Fruit fly (Drosophila melanogaster) whole organism, prepupa: ENCODE data around the gene CG31715.
A peak's percentile ranks its signal among the peaks of the same experiment; 100 is the strongest.

ENCODE experiments used
- CG10631 ChIP-seq: fragments of 200-800 bp; sonication (Bioruptor generic); optimal IDR thresholded peaks from 2 replicates; lab custom pipeline; 2016; ENCODE audit warnings: missing biosample characterization, missing genetic modification characterization
- CG10669 ChIP-seq: fragments of 200-800 bp; sonication (Bioruptor generic); optimal IDR thresholded peaks from 3 replicates; lab custom pipeline; 2018; ENCODE audit warnings: missing biosample characterization, mild to moderate bottlenecking, missing genetic modification characterization, moderate library complexity
- CG11294 ChIP-seq: fragments of 200-800 bp; sonication (Bioruptor generic); IDR thresholded peaks from 2 replicates; pipeline ENCODE4 v1.3.6; 2022; ENCODE audit warnings: missing biosample characterization, missing genetic modification characterization
- CG11762 ChIP-seq: fragments of 200-800 bp; sonication (Bioruptor generic); optimal IDR thresholded peaks from 3 replicates; lab custom pipeline; 2016; ENCODE audit warnings: missing biosample characterization, missing genetic modification characterization; ENCODE audit not compliant: insufficient read depth
- CG11902 ChIP-seq: fragments of 200-800 bp; sonication (Bioruptor generic); optimal IDR thresholded peaks from 3 replicates; lab custom pipeline; 2016; ENCODE audit warnings: missing biosample characterization, missing genetic modification characterization
- CG15336 ChIP-seq: fragments of 200-800 bp; sonication (Bioruptor generic); IDR thresholded peaks from 2 replicates; pipeline ENCODE4 v1.3.6; 2022; ENCODE audit warnings: missing biosample characterization, missing genetic modification characterization
- CG3032 ChIP-seq: fragments of 200-800 bp; optimal IDR thresholded peaks from 2 replicates; lab custom pipeline; 2019; ENCODE audit warnings: missing biosample characterization, mild to moderate bottlenecking, missing genetic modification characterization, moderate library complexity
- CG31627 ChIP-seq: fragments of 200-800 bp; sonication (Bioruptor generic); optimal IDR thresholded peaks from 3 replicates; lab custom pipeline; 2016; ENCODE audit warnings: missing biosample characterization, missing genetic modification characterization
- CG6163 ChIP-seq: fragments of 200-800 bp; sonication (Bioruptor generic); IDR thresholded peaks from 3 replicates; pipeline ENCODE4 v1.3.6; 2022; ENCODE audit warnings: missing biosample characterization, missing genetic modification characterization
- CG6276 ChIP-seq: fragments of 200-800 bp; sonication (Bioruptor generic); optimal IDR thresholded peaks from 2 replicates; lab custom pipeline; 2017; ENCODE audit warnings: missing biosample characterization, mild to moderate bottlenecking, missing genetic modification characterization
- CG6792 ChIP-seq: fragments of 200-800 bp; sonication (Bioruptor generic); optimal IDR thresholded peaks from 3 replicates; lab custom pipeline; 2016; ENCODE audit warnings: missing biosample characterization, missing genetic modification characterization
- CG6854 ChIP-seq: fragments of 200-800 bp; sonication (Bioruptor generic); optimal IDR thresholded peaks from 2 replicates; lab custom pipeline; 2017; ENCODE audit warnings: missing biosample characterization, mild to moderate bottlenecking, missing genetic modification characterization
- CG7368 ChIP-seq: fragments of 200-800 bp; sonication (Bioruptor generic); optimal IDR thresholded peaks from 3 replicates; lab custom pipeline; 2016; ENCODE audit warnings: missing biosample characterization, missing genetic modification characterization
- CG8632 ChIP-seq: fragments of 200-800 bp; sonication (Bioruptor generic); optimal IDR thresholded peaks from 3 replicates; lab custom pipeline; 2016; ENCODE audit warnings: missing biosample characterization, missing genetic modification characterization
- CG9139 ChIP-seq: fragments of 200-800 bp; sonication (Bioruptor generic); optimal IDR thresholded peaks from 3 replicates; lab custom pipeline; 2017; ENCODE audit warnings: missing biosample characterization, mild to moderate bottlenecking, missing genetic modification characterization
- Eip75B ChIP-seq: fragments of 200-800 bp; sonication (Bioruptor generic); optimal IDR thresholded peaks from 3 replicates; lab custom pipeline; 2016; ENCODE audit warnings: missing biosample characterization, missing genetic modification characterization
- Eip78C ChIP-seq: fragments of 200-800 bp; sonication (Bioruptor generic); peaks from one replicate; lab custom pipeline; 2016; ENCODE audit warnings: missing biosample characterization, missing genetic modification characterization
- Eip93F ChIP-seq: fragments of 200-800 bp; sonication (Bioruptor generic); optimal IDR thresholded peaks from 2 replicates; lab custom pipeline; 2016; ENCODE audit warnings: missing biosample characterization, mild to moderate bottlenecking, missing genetic modification characterization
- Ets96B ChIP-seq: fragments of 200-800 bp; optimal IDR thresholded peaks from 2 replicates; lab custom pipeline; 2019; ENCODE audit warnings: missing biosample characterization, mild to moderate bottlenecking, missing genetic modification characterization, moderate library complexity
- Gug ChIP-seq: fragments of 200-800 bp; sonication (Bioruptor generic); IDR thresholded peaks from 2 replicates; pipeline ENCODE4 v1.3.6; 2022; ENCODE audit warnings: missing biosample characterization, missing genetic modification characterization
- Hr4 ChIP-seq: fragments of 200-800 bp; sonication (Bioruptor generic); optimal IDR thresholded peaks from 3 replicates; lab custom pipeline; 2016; ENCODE audit warnings: missing biosample characterization, missing genetic modification characterization
- Met ChIP-seq: fragments of 200-800 bp; sonication (Bioruptor generic); optimal IDR thresholded peaks from 3 replicates; lab custom pipeline; 2016; ENCODE audit warnings: missing biosample characterization, missing genetic modification characterization
- Sox102F ChIP-seq: fragments of 200-800 bp; sonication (Bioruptor generic); optimal IDR thresholded peaks from 2 replicates; lab custom pipeline; 2016; ENCODE audit warnings: missing biosample characterization, mild to moderate bottlenecking, missing genetic modification characterization
- Sox14 ChIP-seq: fragments of 200-800 bp; sonication (Bioruptor generic); optimal IDR thresholded peaks from 3 replicates; lab custom pipeline; 2016; ENCODE audit warnings: missing biosample characterization, missing genetic modification characterization
- Sox15 ChIP-seq: fragments of 200-800 bp; sonication (Bioruptor generic); optimal IDR thresholded peaks from 3 replicates; lab custom pipeline; 2016; ENCODE audit warnings: missing biosample characterization, missing genetic modification characterization
- achi ChIP-seq: fragments of 200-800 bp; sonication (Bioruptor generic); optimal IDR thresholded peaks from 3 replicates; lab custom pipeline; 2016; ENCODE audit warnings: missing biosample characterization, missing genetic modification characterization
- acj6 ChIP-seq: fragments of 200-800 bp; sonication (Bioruptor generic); optimal IDR thresholded peaks from 3 replicates; lab custom pipeline; 2016; ENCODE audit warnings: missing biosample characterization, missing genetic modification characterization
- cyc ChIP-seq: fragments of 200-800 bp; sonication (Bioruptor generic); optimal IDR thresholded peaks from 3 replicates; lab custom pipeline; 2016; ENCODE audit warnings: missing biosample characterization, missing genetic modification characterization
- dsx ChIP-seq: fragments of 200-800 bp; optimal IDR thresholded peaks from 3 replicates; lab custom pipeline; 2019; ENCODE audit warnings: missing biosample characterization, mild to moderate bottlenecking, missing genetic modification characterization, moderate library complexity; ENCODE audit not compliant: poor library complexity, severe bottlenecking
- esn ChIP-seq: fragments of 200-800 bp; sonication (Bioruptor generic); optimal IDR thresholded peaks from 2 replicates; lab custom pipeline; 2016; ENCODE audit warnings: missing biosample characterization, mild to moderate bottlenecking, missing genetic modification characterization, moderate library complexity
- fd85E ChIP-seq: fragments of 200-800 bp; sonication (Bioruptor generic); optimal IDR thresholded peaks from 3 replicates; lab custom pipeline; 2016; ENCODE audit warnings: missing biosample characterization, missing genetic modification characterization
- fkh ChIP-seq: fragments of 200-800 bp; sonication (Bioruptor generic); optimal IDR thresholded peaks from 3 replicates; lab custom pipeline; 2017; ENCODE audit warnings: missing biosample characterization, mild to moderate bottlenecking, missing genetic modification characterization, moderate library complexity
- net ChIP-seq: fragments of 200-800 bp; sonication (Bioruptor generic); optimal IDR thresholded peaks from 3 replicates; lab custom pipeline; 2016; ENCODE audit warnings: missing biosample characterization, missing genetic modification characterization
- pdm3 ChIP-seq: fragments of 200-800 bp; sonication (Bioruptor generic); optimal IDR thresholded peaks from 3 replicates; lab custom pipeline; 2016; ENCODE audit warnings: missing biosample characterization, missing genetic modification characterization
- svp ChIP-seq: fragments of 200-800 bp; sonication (Bioruptor generic); peaks from one replicate; lab custom pipeline; 2016; ENCODE audit warnings: missing biosample characterization, missing genetic modification characterization
- vri ChIP-seq: fragments of 200-800 bp; sonication (Bioruptor generic); optimal IDR thresholded peaks from 3 replicates; lab custom pipeline; 2016; ENCODE audit warnings: missing biosample characterization, mild to moderate bottlenecking, missing genetic modification characterization

The CG31715 gene

DNA sequence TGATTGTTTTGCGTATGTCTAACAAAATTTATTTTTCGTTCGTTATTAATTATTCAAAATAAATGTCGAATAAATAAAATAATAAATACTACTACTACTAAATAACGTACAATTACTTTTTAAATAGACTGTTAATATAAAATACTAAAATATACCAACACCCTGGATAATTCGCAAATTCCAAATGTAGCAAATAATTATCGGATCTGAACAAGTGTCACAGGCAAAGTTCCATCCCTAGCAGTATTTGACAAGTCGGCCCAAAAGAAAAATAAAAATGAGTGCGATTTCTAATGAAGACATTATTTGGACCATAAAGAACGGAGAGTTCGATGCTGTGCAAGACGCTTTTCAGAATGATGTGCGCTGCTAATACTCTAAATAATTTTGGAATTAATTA lies at the start of gene CG31715:
Gene CG31715 (plus strand): TSS at position 212 of the 400 bp plus-strand sequence.
- TF ChIP-seq vri (GFP tag; lab: Kevin White, UChicago) (peak; percentile 35), Hr4 (GFP tag; lab: Kevin White, UChicago) (peak; percentile 16), Ets96B (peak; percentile 26), Sox102F (peak; percentile 50), CG3032 (no peak), Eip93F (peak; percentile 17), svp (GFP tag; lab: Kevin White, UChicago) (peak; percentile 58), Eip75B (GFP tag; lab: Kevin White, UChicago) (peak; percentile 38), esn (GFP tag; lab: Kevin White, UChicago) (peak; percentile 29), CG8632 (GFP tag; lab: Kevin White, UChicago) (peak; percentile 25), CG6792 (no peak), acj6 (GFP tag; lab: Kevin White, UChicago) (peak; percentile 3), CG6854 (GFP tag; lab: Kevin White, UChicago) (no peak), dsx (GFP tag; lab: Kevin White, UChicago) (peak; percentile 27), Sox14 (GFP tag; lab: Kevin White, UChicago) (peak; percentile 3), Met (peak; percentile 13), CG7368 (GFP tag; lab: Kevin White, UChicago) (no peak), achi (peak; percentile 95), net (GFP tag; lab: Kevin White, UChicago) (no peak), pdm3 (GFP tag; lab: Kevin White, UChicago) (peak; percentile 23), CG10631 (GFP tag; lab: Kevin White, UChicago) (peak; percentile 10)
- TF ChIP-seq, all 60 proteins: peak for 16

- TF ChIP-seq CG15336 (GFP tag; lab: Robert Waterston, UW) = peak; percentile 68; the same call in 1 of the 2 replicates
- peak; percentile 63 for TF ChIP-seq CG31627 (GFP tag; lab: Kevin White, UChicago)
- TF ChIP-seq CG3032 = peak; percentile 67
- no peak for TF ChIP-seq CG9139 (GFP tag; lab: Kevin White, UChicago)
- peak; percentile 11 for TF ChIP-seq CG11902
- peak; percentile 7 for TF ChIP-seq fd85E (GFP tag; lab: Kevin White, UChicago)
- TF ChIP-seq CG10669 (GFP tag; lab: Kevin White, UChicago) = no peak
- peak; percentile 29 for TF ChIP-seq CG6792
- TF ChIP-seq CG6163 (GFP tag; lab: Robert Waterston, UW) = no peak
- no peak for TF ChIP-seq cyc (GFP tag; lab: Kevin White, UChicago)
- TF ChIP-seq CG6276 (GFP tag; lab: Kevin White, UChicago) = no peak
- no peak for TF ChIP-seq Sox14 (GFP tag; lab: Kevin White, UChicago)
- peak; percentile 70 for TF ChIP-seq esn (GFP tag; lab: Kevin White, UChicago)
These were observed 49.3 kb upstream of the CG31715 start, which contains the start of gene Ufd4 for dm6 chr2L:10292066-10292560. Gene Ufd4, minus strand, starts transcription at chr2L:10292365.

dm6 chr2L:10294798-10295669 lies 46.4 kb upstream of the CG31715 start, which contains the start of gene Hand:
Gene Hand, minus strand, starts transcription at chr2L:10295385.
- TF ChIP-seq Eip78C (GFP tag; lab: Kevin White, UChicago) = peak; percentile 26
- no peak for TF ChIP-seq Sox15 (GFP tag; lab: Kevin White, UChicago)
- TF ChIP-seq CG11762 = no peak
- TF ChIP-seq esn (GFP tag; lab: Kevin White, UChicago) = no peak

dm6 chr2L:10298306-10298705 lies 43.1 kb upstream of the CG31715 start:
- no peak for TF ChIP-seq Gug (GFP tag; lab: Robert Waterston, UW)
- peak; percentile 91 for TF ChIP-seq fkh (GFP tag; lab: Kevin White, UChicago)
- no peak for TF ChIP-seq CG11294 (GFP tag; lab: Robert Waterston, UW)
